Worm (Caenorhabditis elegans) whole organism, late embryonic: Measurements from ENCODE around the gene T08D10.3.

Experiments used
- ama-1 ChIP-seq: fragments of 150-350 bp; optimal IDR thresholded peaks from 2 replicates; lab custom pipeline; 2014
- ets-4 ChIP-seq: sonication (generic microtip); optimal IDR thresholded peaks from 2 replicates; lab custom pipeline; 2016; ENCODE audit warnings: missing genetic modification characterization, missing compliant biosample characterization
- fkh-10 ChIP-seq: fragments of 150-350 bp; optimal IDR thresholded peaks from 2 replicates; lab custom pipeline; 2014; ENCODE audit warnings: missing biosample characterization, missing genetic modification reagents, missing genetic modification characterization
- gmeb-2 ChIP-seq: sonication (generic microtip); optimal IDR thresholded peaks from 2 replicates; lab custom pipeline; 2016; ENCODE audit warnings: missing genetic modification characterization, inconsistent platforms, missing compliant biosample characterization
- hlh-30 ChIP-seq: sonication (generic microtip); optimal IDR thresholded peaks from 2 replicates; lab custom pipeline; 2017; ENCODE audit warnings: antibody characterized with exemption, missing genetic modification characterization, missing compliant biosample characterization; ENCODE audit not compliant: insufficient read depth
- madf-2 ChIP-seq: sonication (generic microtip); optimal IDR thresholded peaks from 2 replicates; lab custom pipeline; 2017; ENCODE audit warnings: missing genetic modification characterization, missing compliant biosample characterization
- nhr-232 ChIP-seq: sonication (generic microtip); optimal IDR thresholded peaks from 2 replicates; lab custom pipeline; 2016; ENCODE audit warnings: missing genetic modification characterization, missing compliant biosample characterization
- odd-2 ChIP-seq: sonication (generic microtip); optimal IDR thresholded peaks from 2 replicates; lab custom pipeline; 2017; ENCODE audit warnings: antibody characterized with exemption, mild to moderate bottlenecking, missing genetic modification characterization, missing compliant biosample characterization
- pax-1 ChIP-seq: fragments of 150-350 bp; optimal IDR thresholded peaks from 2 replicates; lab custom pipeline; 2014; ENCODE audit warnings: missing biosample characterization, missing genetic modification characterization
- pha-4 ChIP-seq: fragments of 150-350 bp; optimal IDR thresholded peaks from 2 replicates; lab custom pipeline; 2018; ENCODE audit warnings: missing biosample characterization, missing genetic modification reagents, missing genetic modification characterization
- sox-4 ChIP-seq: sonication (generic microtip); optimal IDR thresholded peaks from 2 replicates; lab custom pipeline; 2017; ENCODE audit warnings: mild to moderate bottlenecking, missing genetic modification characterization, inconsistent platforms, missing compliant biosample characterization
- unc-55 ChIP-seq: sonication (generic microtip); optimal IDR thresholded peaks from 2 replicates; lab custom pipeline; 2017; ENCODE audit warnings: missing biosample characterization, missing genetic modification reagents, missing genetic modification characterization

DNA sequence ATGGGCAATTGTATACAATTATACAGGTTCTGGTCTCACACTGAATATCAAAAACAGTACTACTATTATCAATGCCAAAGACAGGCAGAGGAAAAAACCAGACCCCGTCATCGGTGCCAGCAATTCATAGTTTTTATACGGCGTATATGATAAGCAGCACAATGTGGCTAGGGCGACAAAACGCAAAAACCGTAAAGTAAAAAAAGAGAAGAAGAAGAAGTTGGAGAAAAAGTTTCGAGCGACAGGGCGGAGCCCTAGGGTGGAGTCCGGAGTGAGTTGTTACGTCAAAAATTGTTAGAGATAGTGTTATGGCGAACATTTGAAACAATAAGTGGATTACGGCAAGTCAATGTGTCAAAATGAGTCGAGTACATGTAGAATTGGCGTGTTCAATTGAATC lies 46.4 kb downstream of the T08D10.3 start:
- TF ChIP-seq unc-55 (GFP tag; lab: Kevin White, UChicago) (no peak), ets-4 (tag; lab: Kevin White, UChicago) (no peak), sox-4 (tag; lab: Kevin White, UChicago) (no peak), fkh-10 (no peak), pha-4 (tag; lab: Kevin White, UChicago) (no peak), hlh-30 (no peak), nhr-232 (tag; lab: Kevin White, UChicago) (no peak), madf-2 (tag; lab: Kevin White, UChicago) (no peak), gmeb-2 (tag; lab: Kevin White, UChicago) (no peak), odd-2 (tag; lab: Kevin White, UChicago) (no peak), ama-1 (lab: Kevin White, UChicago) (no peak), pax-1 (tag; lab: Kevin White, UChicago) (no peak)
